Worm (Caenorhabditis elegans) whole organism, L1 larva: Measurements from ENCODE around the gene srx-102.

ENCODE experiments used
- C04F5.9 ChIP-seq: sonication (generic microtip); optimal IDR thresholded peaks from 2 replicates; lab custom pipeline; 2016; ENCODE audit warnings: missing genetic modification characterization, missing compliant biosample characterization
- C16A3.4 ChIP-seq: fragments of 150-350 bp; optimal IDR thresholded peaks from 2 replicates; lab custom pipeline; 2014; ENCODE audit warnings: missing biosample characterization, missing genetic modification characterization
- F16B12.6 ChIP-seq: fragments of 150-350 bp; optimal IDR thresholded peaks from 2 replicates; lab custom pipeline; 2014; ENCODE audit warnings: missing biosample characterization, missing genetic modification characterization
- aha-1 ChIP-seq: fragments of 150-350 bp; optimal IDR thresholded peaks from 2 replicates; lab custom pipeline; 2014; ENCODE audit warnings: missing biosample characterization, missing genetic modification characterization
- ama-1 ChIP-seq: fragments of 150-350 bp; optimal IDR thresholded peaks from 2 replicates; lab custom pipeline; 2014
- ceh-88 ChIP-seq: fragments of 200-800 bp; sonication (Bioruptor generic); IDR thresholded peaks from 2 replicates; pipeline ENCODE4 v1.3.6; 2022; ENCODE audit warnings: missing genetic modification characterization, missing compliant biosample characterization
- ceh-90 ChIP-seq: sonication (generic microtip); optimal IDR thresholded peaks from 2 replicates; lab custom pipeline; 2016; ENCODE audit warnings: missing genetic modification characterization, missing compliant biosample characterization
- dsc-1 ChIP-seq: sonication (generic microtip); optimal IDR thresholded peaks from 2 replicates; lab custom pipeline; 2016; ENCODE audit warnings: mild to moderate bottlenecking, missing genetic modification characterization, missing compliant biosample characterization
- efl-3 ChIP-seq: fragments of 200-800 bp; sonication (Bioruptor generic); optimal IDR thresholded peaks from 2 replicates; lab custom pipeline; 2018; ENCODE audit warnings: mild to moderate bottlenecking, missing genetic modification characterization, missing compliant biosample characterization
- egl-13 ChIP-seq: sonication (generic microtip); optimal IDR thresholded peaks from 2 replicates; lab custom pipeline; 2016; ENCODE audit warnings: missing genotype, missing genetic modification reagents, missing genetic modification characterization, missing compliant biosample characterization
- elt-2 ChIP-seq: sonication (generic microtip); optimal IDR thresholded peaks from 2 replicates; lab custom pipeline; 2016; ENCODE audit warnings: missing genetic modification characterization, mild to moderate bottlenecking, inconsistent platforms, missing compliant biosample characterization, missing genetic modification reagents
- elt-3 ChIP-seq, 6 experiments: fragments of 150-350 bp in 1 of 6; sonication (generic microtip); optimal IDR thresholded peaks; 2 replicates each; lab custom pipeline; 2017 to 2018; ENCODE audit warnings: missing biosample characterization in 6 of 6, missing genetic modification characterization in 6 of 6, inconsistent platforms in 1 of 6
- ets-5 ChIP-seq: fragments of 200-800 bp; sonication (Bioruptor generic); IDR thresholded peaks from 2 replicates; pipeline ENCODE4 v1.3.6; 2022; ENCODE audit warnings: missing genetic modification characterization, missing compliant biosample characterization
- fkh-10 ChIP-seq: sonication (generic microtip); optimal IDR thresholded peaks from 2 replicates; lab custom pipeline; 2017; ENCODE audit warnings: missing biosample characterization, missing genetic modification reagents, missing genetic modification characterization
- fkh-4 ChIP-seq: sonication (generic microtip); optimal IDR thresholded peaks from 2 replicates; lab custom pipeline; 2016; ENCODE audit warnings: missing compliant biosample characterization, missing genetic modification characterization, borderline replicate concordance
- fkh-8 ChIP-seq: sonication (generic microtip); optimal IDR thresholded peaks from 2 replicates; lab custom pipeline; 2016; ENCODE audit warnings: mild to moderate bottlenecking, missing genetic modification characterization, missing compliant biosample characterization
- hlh-4 ChIP-seq: sonication (generic microtip); optimal IDR thresholded peaks from 2 replicates; lab custom pipeline; 2016; ENCODE audit warnings: mild to moderate bottlenecking, missing genetic modification characterization, missing compliant biosample characterization
- hpl-2 ChIP-seq: fragments of 150-350 bp; optimal IDR thresholded peaks from 2 replicates; lab custom pipeline; 2014; ENCODE audit warnings: missing biosample characterization, missing genetic modification reagents, missing genetic modification characterization
- irx-1 ChIP-seq: sonication (generic microtip); optimal IDR thresholded peaks from 2 replicates; lab custom pipeline; 2016; ENCODE audit warnings: missing genetic modification characterization, missing compliant biosample characterization
- isw-1 ChIP-seq: fragments of 200-800 bp; sonication (Bioruptor generic); IDR thresholded peaks from 2 replicates; pipeline ENCODE4 v1.3.6; 2022; ENCODE audit warnings: missing genetic modification characterization, missing compliant biosample characterization
- jun-1 ChIP-seq: fragments of 150-350 bp; optimal IDR thresholded peaks from 2 replicates; lab custom pipeline; 2014; ENCODE audit warnings: missing biosample characterization, missing genetic modification reagents, missing genetic modification characterization
- mab-9 ChIP-seq: fragments of 200-800 bp; sonication (Bioruptor generic); IDR thresholded peaks from 2 replicates; pipeline ENCODE4 v1.3.6; 2022; ENCODE audit warnings: missing genetic modification reagents, missing genetic modification characterization, missing compliant biosample characterization
- mdl-1 ChIP-seq, 2 experiments: fragments of 150-350 bp; optimal IDR thresholded peaks; 2 replicates each; lab custom pipeline; 2014 to 2017; ENCODE audit warnings: missing biosample characterization in 2 of 2, missing genetic modification characterization in 2 of 2, inconsistent platforms in 1 of 2
- mef-2 ChIP-seq: fragments of 150-350 bp; optimal IDR thresholded peaks from 2 replicates; lab custom pipeline; 2014; ENCODE audit warnings: missing biosample characterization, missing genetic modification characterization
- nhr-11 ChIP-seq: fragments of 150-350 bp; optimal IDR thresholded peaks from 2 replicates; lab custom pipeline; 2014; ENCODE audit warnings: missing biosample characterization, missing genetic modification characterization
- nhr-20 ChIP-seq: sonication (generic microtip); optimal IDR thresholded peaks from 2 replicates; lab custom pipeline; 2016; ENCODE audit warnings: mild to moderate bottlenecking, missing genetic modification characterization, missing compliant biosample characterization
- nhr-28 ChIP-seq: fragments of 150-350 bp; optimal IDR thresholded peaks from 2 replicates; lab custom pipeline; 2014; ENCODE audit warnings: missing biosample characterization, missing genetic modification characterization
- nhr-76 ChIP-seq: sonication (generic microtip); optimal IDR thresholded peaks from 2 replicates; lab custom pipeline; 2017; ENCODE audit warnings: missing biosample characterization, missing genetic modification characterization
- nhr-84 ChIP-seq: sonication (generic microtip); optimal IDR thresholded peaks from 2 replicates; lab custom pipeline; 2017; ENCODE audit warnings: missing biosample characterization, missing genetic modification characterization
- nhr-85 ChIP-seq: sonication (generic microtip); peaks from one replicate; lab custom pipeline; 2016; ENCODE audit warnings: missing genetic modification characterization, inconsistent platforms, missing compliant biosample characterization
- pax-3 ChIP-seq: fragments of 200-800 bp; sonication (Bioruptor generic); optimal IDR thresholded peaks from 2 replicates; lab custom pipeline; 2018; ENCODE audit warnings: mild to moderate bottlenecking, missing genetic modification characterization, moderate library complexity, missing compliant biosample characterization
- pqm-1 ChIP-seq: sonication (generic microtip); optimal IDR thresholded peaks from 3 replicates; lab custom pipeline; 2017; ENCODE audit warnings: missing biosample characterization, missing genetic modification characterization
- snu-23 ChIP-seq: sonication (generic microtip); optimal IDR thresholded peaks from 2 replicates; lab custom pipeline; 2016; ENCODE audit warnings: missing genetic modification characterization, missing compliant biosample characterization
- sox-4 ChIP-seq: sonication (generic microtip); optimal IDR thresholded peaks from 2 replicates; lab custom pipeline; 2016; ENCODE audit warnings: missing genetic modification characterization, missing compliant biosample characterization
- unc-86 ChIP-seq: sonication (generic microtip); optimal IDR thresholded peaks from 2 replicates; lab custom pipeline; 2016; ENCODE audit warnings: missing genetic modification characterization, missing compliant biosample characterization
- unc-98 ChIP-seq: fragments of 200-800 bp; sonication (Bioruptor generic); IDR thresholded peaks from 2 replicates; pipeline ENCODE4 v1.3.6; 2022; ENCODE audit warnings: missing genetic modification characterization, missing compliant biosample characterization
- zag-1 ChIP-seq: fragments of 150-350 bp; optimal IDR thresholded peaks from 2 replicates; lab custom pipeline; 2014; ENCODE audit warnings: missing biosample characterization, missing genetic modification characterization
- zip-4 ChIP-seq: fragments of 200-800 bp; sonication (Bioruptor generic); optimal IDR thresholded peaks from 2 replicates; lab custom pipeline; 2018; ENCODE audit warnings: mild to moderate bottlenecking, missing genetic modification characterization, moderate library complexity, missing compliant biosample characterization
- ztf-4 ChIP-seq: fragments of 150-350 bp; optimal IDR thresholded peaks from 2 replicates; lab custom pipeline; 2014; ENCODE audit warnings: missing biosample characterization, missing genetic modification characterization

srx-102 gene

ce11 chrII:3701305-3701704 is 6.7 kb upstream of the srx-102 start, which contains the start of gene srx-105:
Gene srx-105, minus strand, starts transcription at chrII:3701405.
- no peak for TF ChIP-seq unc-98 (GFP tag; lab: Robert Waterston, UW)
- TF ChIP-seq nhr-76 = no peak
- no peak for TF ChIP-seq nhr-84
- no peak for TF ChIP-seq unc-86 (tag; lab: Kevin White, UChicago)
- TF ChIP-seq jun-1 = no peak
- no peak for TF ChIP-seq fkh-4 (tag; lab: Kevin White, UChicago)
- TF ChIP-seq hpl-2 (GFP tag; lab: Kevin White, UChicago) = no peak
- no peak for TF ChIP-seq zag-1 (tag; lab: Kevin White, UChicago)
- TF ChIP-seq zip-4 = no peak
- TF ChIP-seq ceh-88 (GFP tag; lab: Robert Waterston, UW) = no peak
- TF ChIP-seq ztf-4 = no peak
- no peak for TF ChIP-seq mab-9 (GFP tag; lab: Robert Waterston, UW)
- no peak for TF ChIP-seq irx-1 (tag; lab: Kevin White, UChicago)
- TF ChIP-seq mdl-1 (tag; optimal IDR thresholded peaks at IDR 0.05; lab: Kevin White, UChicago) = no peak
- no peak for TF ChIP-seq mef-2 (tag; lab: Kevin White, UChicago)
- TF ChIP-seq nhr-20 (tag; lab: Kevin White, UChicago) = no peak

DNA sequence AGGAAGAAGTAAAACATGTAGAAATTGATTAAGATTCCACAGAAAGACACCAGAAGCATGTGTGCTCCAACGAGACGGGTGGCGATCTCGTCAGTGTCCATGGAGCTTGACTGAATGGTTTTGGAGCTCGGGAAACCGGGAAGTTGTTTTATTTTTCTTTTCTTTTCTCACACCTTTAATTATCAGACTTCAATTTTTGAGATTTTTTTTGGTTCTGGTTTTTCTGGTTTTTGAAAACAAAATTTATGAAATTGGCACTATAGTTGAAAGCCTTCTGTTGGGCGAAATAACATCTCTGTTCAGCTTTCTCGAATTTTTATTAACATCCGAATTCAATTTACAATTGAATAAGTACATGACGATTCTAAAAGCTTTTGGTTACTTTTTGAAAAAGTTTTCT is 5.0 kb upstream of the srx-102 start, which contains the start of gene srx-104:
Gene srx-104 (minus strand): TSS at position 101 of the 400 bp plus-strand sequence.
- TF ChIP-seq nhr-85 (tag; lab: Kevin White, UChicago) (no peak), efl-3 (GFP tag; lab: Kevin White, UChicago) (no peak), mef-2 (tag; lab: Kevin White, UChicago) (no peak), aha-1 (no peak), dsc-1 (tag; lab: Kevin White, UChicago) (no peak), F16B12.6 (tag; lab: Kevin White, UChicago) (no peak), hlh-4 (no peak), nhr-20 (tag; lab: Kevin White, UChicago) (no peak), sox-4 (tag; lab: Kevin White, UChicago) (no peak), ama-1 (lab: Kevin White, UChicago) (no peak), mdl-1 (tag; optimal IDR thresholded peaks at IDR 0.05; lab: Kevin White, UChicago) (no peak), nhr-11 (no peak), pqm-1 (tag; lab: Kevin White, UChicago) (no peak), fkh-8 (tag; lab: Kevin White, UChicago) (no peak), elt-3 (tag; optimal IDR thresholded peaks at IDR 0.05; lab: Kevin White, UChicago) (no peak), elt-2 (tag; lab: Kevin White, UChicago) (no peak), isw-1 (GFP tag; lab: Robert Waterston, UW) (no peak)
- TF ChIP-seq, all 84 proteins: peak for 0

DNA sequence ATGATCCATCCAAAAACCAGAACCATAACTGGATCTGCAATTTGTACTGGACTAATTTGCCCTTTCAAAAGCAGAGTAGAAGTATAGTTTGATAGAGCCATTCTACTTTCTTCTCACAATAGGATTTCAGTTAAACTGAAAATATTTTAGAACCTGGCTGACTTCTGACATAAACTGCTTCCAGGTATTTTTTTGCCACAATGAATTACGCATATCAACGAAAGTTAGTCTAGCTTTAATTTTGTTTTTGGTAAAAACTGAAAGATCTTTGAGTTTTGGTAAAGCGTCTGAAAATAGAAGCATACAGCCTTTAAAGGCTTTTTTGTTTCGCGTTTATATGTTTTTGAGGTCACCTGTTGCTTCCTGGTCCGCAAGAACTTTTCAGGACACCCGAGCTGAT is 3.9 kb downstream of the srx-102 start, which contains the start of gene srx-101:
Gene srx-101 (minus strand): TSS at position 101 of the 400 bp plus-strand sequence.
- TF ChIP-seq C04F5.9 (no peak), ets-5 (GFP tag; lab: Robert Waterston, UW) (no peak), unc-86 (tag; lab: Kevin White, UChicago) (no peak), hpl-2 (GFP tag; lab: Kevin White, UChicago) (no peak), fkh-8 (tag; lab: Kevin White, UChicago) (no peak), nhr-76 (no peak), snu-23 (GFP tag; lab: Kevin White, UChicago) (no peak), pax-3 (tag; lab: Kevin White, UChicago) (no peak), egl-13 (no peak), ztf-4 (no peak), ceh-90 (tag; lab: Kevin White, UChicago) (no peak), F16B12.6 (tag; lab: Kevin White, UChicago) (no peak), nhr-28 (tag; lab: Kevin White, UChicago) (no peak), jun-1 (no peak), zag-1 (tag; lab: Kevin White, UChicago) (no peak), fkh-4 (tag; lab: Kevin White, UChicago) (no peak), fkh-10 (GFP tag; lab: Kevin White, UChicago) (no peak), C16A3.4 (tag; lab: Kevin White, UChicago) (no peak)
